Fruit fly (Drosophila melanogaster): Measurements from ENCODE around the gene ems.

The ems gene

dm6 chr3R:13914760-13915417 is 13.2 kb downstream of the ems start:
- TF ChIP-seq CG6163 (GFP tag; IDR thresholded peaks at IDR 0.05) (peak; percentile 16; the same call in 1 of the 3 replicates), Met (GFP tag; optimal IDR thresholded peaks at IDR 0.05) (peak; percentile 70), OdsH (GFP tag; optimal IDR thresholded peaks at IDR 0.05) (peak; percentile 36), Eip78C (GFP tag) (peak; percentile 66), salr (GFP tag; optimal IDR thresholded peaks at IDR 0.05) (no peak), CG34406 (GFP tag; optimal IDR thresholded peaks at IDR 0.05) (peak; percentile 27), CG3032 (tag; optimal IDR thresholded peaks at IDR 0.05) (no peak), CG4318 (GFP tag; optimal IDR thresholded peaks at IDR 0.05) (no peak), Ets96B (tag; optimal IDR thresholded peaks at IDR 0.05) (no peak), CG10669 (GFP tag; optimal IDR thresholded peaks at IDR 0.05) (no peak), CG7368 (GFP tag; optimal IDR thresholded peaks at IDR 0.05) (no peak), svp (GFP tag) (peak; percentile 90), Gug (GFP tag; IDR thresholded peaks at IDR 0.05) (no peak), cyc (GFP tag; optimal IDR thresholded peaks at IDR 0.05) (peak; percentile 53), Sox14 (GFP tag; optimal IDR thresholded peaks at IDR 0.05) (no peak), dsx (GFP tag; optimal IDR thresholded peaks at IDR 0.05; ENCODE audit: poor library complexity, severe bottlenecking) (no peak), CG6276 (GFP tag; optimal IDR thresholded peaks at IDR 0.05) (no peak), CG15336 (GFP tag; IDR thresholded peaks at IDR 0.05) (0 out of 2 replicates have a peak, but pooled peaks have one; percentile 15), CG8119 (GFP tag; IDR thresholded peaks at IDR 0.05) (no peak), Sox102F (GFP tag; optimal IDR thresholded peaks at IDR 0.05) (peak; percentile 50), achi (GFP tag; optimal IDR thresholded peaks at IDR 0.05) (peak; percentile 16), CG6808 (GFP tag; optimal IDR thresholded peaks at IDR 0.05) (no peak), CG11762 (GFP tag; optimal IDR thresholded peaks at IDR 0.05; ENCODE audit: insufficient read depth) (no peak), net (GFP tag; optimal IDR thresholded peaks at IDR 0.05) (no peak), Ets21C (GFP tag; optimal IDR thresholded peaks at IDR 0.05) (peak; percentile 35), Lpt (GFP tag; optimal IDR thresholded peaks at IDR 0.05) (no peak), fd85E (GFP tag; optimal IDR thresholded peaks at IDR 0.05) (no peak), eg (GFP tag; IDR thresholded peaks at IDR 0.05) (no peak), Smox (GFP tag; optimal IDR thresholded peaks at IDR 0.05) (peak; percentile 54), CG16779 (tag; optimal IDR thresholded peaks at IDR 0.05) (no peak), topi (GFP tag; optimal IDR thresholded peaks at IDR 0.05) (peak; percentile 66), CG1621 (tag; optimal IDR thresholded peaks at IDR 0.05) (no peak), CG3919 (GFP tag; optimal IDR thresholded peaks at IDR 0.05) (peak; percentile 13), lz (GFP tag; optimal IDR thresholded peaks at IDR 0.05) (peak; percentile 53), Sox15 (GFP tag; optimal IDR thresholded peaks at IDR 0.05) (no peak), CG9139 (GFP tag; optimal IDR thresholded peaks at IDR 0.05) (no peak), esn (GFP tag; optimal IDR thresholded peaks at IDR 0.05) (peak; percentile 59), Hr39 (GFP tag; optimal IDR thresholded peaks at IDR 0.05) (peak; percentile 69), vri (GFP tag; optimal IDR thresholded peaks at IDR 0.05) (peak; percentile 39), Eip75B (GFP tag; optimal IDR thresholded peaks at IDR 0.05) (no peak), fd59A (GFP tag; optimal IDR thresholded peaks at IDR 0.05) (no peak), acj6 (GFP tag; optimal IDR thresholded peaks at IDR 0.05) (peak; percentile 17), CG6854 (GFP tag; optimal IDR thresholded peaks at IDR 0.05) (no peak), CG8632 (GFP tag; optimal IDR thresholded peaks at IDR 0.05) (peak; percentile 26), dac (GFP tag; optimal IDR thresholded peaks at IDR 0.05) (no peak), Hr4 (GFP tag; optimal IDR thresholded peaks at IDR 0.05) (no peak), CG10631 (GFP tag; optimal IDR thresholded peaks at IDR 0.05) (no peak), pdm3 (GFP tag; optimal IDR thresholded peaks at IDR 0.05) (peak; percentile 28), CG8319 (GFP tag; optimal IDR thresholded peaks at IDR 0.05) (no peak), CG32006 (GFP tag; optimal IDR thresholded peaks at IDR 0.05) (no peak), Blimp-1 (GFP tag; optimal IDR thresholded peaks at IDR 0.05) (no peak), Hr38 (GFP tag; optimal IDR thresholded peaks at IDR 0.05) (no peak)
